Worm (Caenorhabditis elegans) whole organism, young adult: ENCODE data around the gene T21B4.3.

ENCODE experiments used
- B0035.1 ChIP-seq: sonication (generic microtip); optimal IDR thresholded peaks from 2 replicates; lab custom pipeline; 2016; ENCODE audit warnings: missing genetic modification characterization, mild to moderate bottlenecking, missing compliant biosample characterization, missing genotype, missing genetic modification reagents
- D2030.7 ChIP-seq: fragments of 200-800 bp; sonication (Bioruptor generic); IDR thresholded peaks from 2 replicates; pipeline ENCODE4 v1.3.6; 2022; ENCODE audit warnings: missing genetic modification reagents, missing genetic modification characterization, missing compliant biosample characterization
- F22D6.2 ChIP-seq: sonication (generic microtip); optimal IDR thresholded peaks from 2 replicates; lab custom pipeline; 2016; ENCODE audit warnings: mild to moderate bottlenecking, missing genetic modification characterization, missing compliant biosample characterization
- F23B12.7 ChIP-seq: sonication (generic microtip); optimal IDR thresholded peaks from 2 replicates; lab custom pipeline; 2017; ENCODE audit warnings: missing genetic modification characterization, mild to moderate bottlenecking, missing compliant biosample characterization, antibody characterized with exemption, moderate library complexity; ENCODE audit not compliant: insufficient read depth
- F37B4.10 ChIP-seq: fragments of 200-800 bp; sonication (Bioruptor generic); IDR thresholded peaks from 2 replicates; pipeline ENCODE4 v1.3.6; 2022; ENCODE audit warnings: missing genetic modification characterization, missing compliant biosample characterization
- F39B2.1 ChIP-seq: fragments of 200-800 bp; sonication (Bioruptor generic); IDR thresholded peaks from 2 replicates; pipeline ENCODE4 v1.3.6; 2022; ENCODE audit warnings: missing genetic modification reagents, missing genetic modification characterization, missing compliant biosample characterization
- F55B11.4 ChIP-seq: sonication (generic microtip); optimal IDR thresholded peaks from 2 replicates; lab custom pipeline; 2016; ENCODE audit warnings: missing compliant biosample characterization, missing genetic modification characterization, borderline replicate concordance; ENCODE audit not compliant: insufficient read depth
- F57A8.1 ChIP-seq: fragments of 200-800 bp; sonication (Bioruptor generic); optimal IDR thresholded peaks from 2 replicates; lab custom pipeline; 2018; ENCODE audit warnings: mild to moderate bottlenecking, missing genetic modification characterization, moderate library complexity, missing compliant biosample characterization
- F57C9.4 ChIP-seq: sonication (generic microtip); optimal IDR thresholded peaks from 2 replicates; lab custom pipeline; 2017; ENCODE audit warnings: mild to moderate bottlenecking, missing genetic modification characterization, missing compliant biosample characterization
- K11D2.4 ChIP-seq: fragments of 200-800 bp; sonication (Bioruptor generic); IDR thresholded peaks from 2 replicates; pipeline ENCODE4 v1.3.6; 2022; ENCODE audit warnings: missing genetic modification reagents, missing genetic modification characterization, missing compliant biosample characterization
- T07F8.4 ChIP-seq: sonication (generic microtip); optimal IDR thresholded peaks from 2 replicates; lab custom pipeline; 2016; ENCODE audit warnings: mild to moderate bottlenecking, missing genetic modification characterization, moderate library complexity, missing compliant biosample characterization
- T26A5.8 ChIP-seq: sonication (generic microtip); optimal IDR thresholded peaks from 2 replicates; lab custom pipeline; 2016; ENCODE audit warnings: missing genetic modification characterization, missing compliant biosample characterization
- Y79H2A.3 ChIP-seq: fragments of 200-800 bp; sonication (Bioruptor generic); conservative IDR thresholded peaks from 2 replicates; pipeline ENCODE4 v1.3.6; 2022; ENCODE audit warnings: missing genetic modification reagents, missing genetic modification characterization, missing compliant biosample characterization
- ZK185.1 ChIP-seq: sonication (generic microtip); optimal IDR thresholded peaks from 2 replicates; lab custom pipeline; 2016; ENCODE audit warnings: mild to moderate bottlenecking, missing genetic modification characterization, missing compliant biosample characterization; ENCODE audit not compliant: poor library complexity, severe bottlenecking
- ama-1 ChIP-seq, 3 experiments: fragments of 150-350 bp in 1 of 3; sonication (generic microtip) in 2 of 3; optimal IDR thresholded peaks; 2 replicates each; lab custom pipeline; 2014 to 2018; ENCODE audit warnings: missing biosample characterization in 2 of 3, missing genetic modification characterization in 2 of 3, missing genetic modification reagents in 2 of 3
- aptf-3 ChIP-seq: fragments of 200-800 bp; sonication (Bioruptor generic); IDR thresholded peaks from 2 replicates; pipeline ENCODE4 v1.3.6; 2022; ENCODE audit warnings: missing genetic modification characterization, missing compliant biosample characterization
- athp-1 ChIP-seq: sonication (generic microtip); optimal IDR thresholded peaks from 2 replicates; lab custom pipeline; 2017; ENCODE audit warnings: mild to moderate bottlenecking, missing genetic modification characterization, missing compliant biosample characterization
- attf-6 ChIP-seq: fragments of 200-800 bp; sonication (Bioruptor generic); IDR thresholded peaks from 2 replicates; pipeline ENCODE4 v1.3.6; 2022; ENCODE audit warnings: missing genetic modification reagents, missing genetic modification characterization, missing compliant biosample characterization
- ceh-27 ChIP-seq: fragments of 200-800 bp; sonication (Bioruptor generic); optimal IDR thresholded peaks from 2 replicates; lab custom pipeline; 2018; ENCODE audit warnings: mild to moderate bottlenecking, missing genetic modification characterization, moderate library complexity, missing compliant biosample characterization
- chd-7 ChIP-seq: sonication (generic microtip); optimal IDR thresholded peaks from 2 replicates; lab custom pipeline; 2016; ENCODE audit warnings: mild to moderate bottlenecking, missing genetic modification characterization, moderate library complexity, missing compliant biosample characterization
- die-1 ChIP-seq: sonication (generic microtip); optimal IDR thresholded peaks from 2 replicates; lab custom pipeline; 2016; ENCODE audit warnings: missing genotype, mild to moderate bottlenecking, missing genetic modification characterization, missing compliant biosample characterization
- dpff-1 ChIP-seq: sonication (generic microtip); optimal IDR thresholded peaks from 2 replicates; lab custom pipeline; 2017; ENCODE audit warnings: mild to moderate bottlenecking, missing genetic modification characterization, missing compliant biosample characterization
- dpl-1 ChIP-seq: fragments of 150-350 bp; optimal IDR thresholded peaks from 2 replicates; lab custom pipeline; 2014; ENCODE audit warnings: missing biosample characterization, missing genetic modification reagents, missing genetic modification characterization
- efl-1 ChIP-seq: fragments of 150-350 bp; optimal IDR thresholded peaks from 2 replicates; lab custom pipeline; 2014; ENCODE audit warnings: missing biosample characterization, missing genetic modification reagents, missing genetic modification characterization
- ekl-4 ChIP-seq: fragments of 200-800 bp; sonication (Bioruptor generic); IDR thresholded peaks from 2 replicates; pipeline ENCODE4 v1.3.6; 2022; ENCODE audit warnings: missing genetic modification reagents, missing genetic modification characterization, missing compliant biosample characterization
- ets-4 ChIP-seq: fragments of 200-800 bp; sonication (Bioruptor generic); optimal IDR thresholded peaks from 2 replicates; lab custom pipeline; 2018; ENCODE audit warnings: mild to moderate bottlenecking, missing genetic modification characterization, missing compliant biosample characterization
- him-1 ChIP-seq: sonication (generic microtip); optimal IDR thresholded peaks from 2 replicates; lab custom pipeline; 2016; ENCODE audit warnings: missing genotype, missing genetic modification reagents, missing genetic modification characterization, missing compliant biosample characterization
- lin-26 ChIP-seq: fragments of 200-800 bp; sonication (Bioruptor generic); IDR thresholded peaks from 2 replicates; pipeline ENCODE4 v1.3.6; 2022; ENCODE audit warnings: missing genetic modification reagents, missing genetic modification characterization, missing compliant biosample characterization
- lin-35 ChIP-seq, 3 experiments: fragments of 150-350 bp in 2 of 3; sonication (generic microtip) in 1 of 3; optimal IDR thresholded peaks; 2 replicates each; lab custom pipeline; 2014 to 2018; ENCODE audit warnings: missing biosample characterization in 3 of 3, missing genetic modification characterization in 3 of 3, missing genetic modification reagents in 3 of 3
- lin-40 ChIP-seq: sonication (generic microtip); optimal IDR thresholded peaks from 2 replicates; lab custom pipeline; 2016; ENCODE audit warnings: missing genetic modification characterization, mild to moderate bottlenecking, missing compliant biosample characterization, missing genotype, missing genetic modification reagents
- lin-54 ChIP-seq: fragments of 200-800 bp; sonication (Bioruptor generic); optimal IDR thresholded peaks from 2 replicates; lab custom pipeline; 2018; ENCODE audit warnings: mild to moderate bottlenecking, missing genetic modification characterization, missing compliant biosample characterization
- lir-1 ChIP-seq: fragments of 200-800 bp; sonication (Bioruptor generic); conservative IDR thresholded peaks from 2 replicates; pipeline ENCODE4 v1.3.6; 2022; ENCODE audit warnings: missing genetic modification reagents, missing genetic modification characterization, missing compliant biosample characterization
- mes-4 ChIP-seq: sonication (generic microtip); optimal IDR thresholded peaks from 2 replicates; lab custom pipeline; 2016; ENCODE audit warnings: missing genotype, missing genetic modification characterization, missing compliant biosample characterization
- mxl-1 ChIP-seq: sonication (generic microtip); optimal IDR thresholded peaks from 2 replicates; lab custom pipeline; 2016; ENCODE audit warnings: missing genetic modification characterization, missing compliant biosample characterization
- nfya-1 ChIP-seq: sonication (generic microtip); optimal IDR thresholded peaks from 2 replicates; lab custom pipeline; 2017; ENCODE audit warnings: antibody characterized with exemption, missing compliant biosample characterization, missing genetic modification characterization, borderline replicate concordance; ENCODE audit not compliant: insufficient read depth
- nfya-2 ChIP-seq: fragments of 200-800 bp; sonication (Bioruptor generic); IDR thresholded peaks from 2 replicates; pipeline ENCODE4 v1.3.6; 2022; ENCODE audit warnings: missing genetic modification reagents, missing genetic modification characterization, missing compliant biosample characterization
- nhr-90 ChIP-seq: sonication (generic microtip); optimal IDR thresholded peaks from 2 replicates; lab custom pipeline; 2016; ENCODE audit warnings: missing genotype, mild to moderate bottlenecking, missing genetic modification characterization, missing compliant biosample characterization
- pha-4 ChIP-seq: fragments of 150-350 bp; sonication (generic microtip); optimal IDR thresholded peaks from 2 replicates; lab custom pipeline; 2014; ENCODE audit warnings: missing biosample characterization, missing genetic modification reagents, missing genetic modification characterization
- sdz-38 ChIP-seq: sonication (generic microtip); optimal IDR thresholded peaks from 2 replicates; lab custom pipeline; 2016; ENCODE audit warnings: missing genotype, missing genetic modification characterization, missing compliant biosample characterization
- sea-2 ChIP-seq: fragments of 200-800 bp; sonication (Bioruptor generic); IDR thresholded peaks from 2 replicates; pipeline ENCODE4 v1.3.6; 2022; ENCODE audit warnings: missing genetic modification characterization, missing compliant biosample characterization
- snpc-4 ChIP-seq, 5 experiments: fragments of 150-350 bp in 1 of 5; sonication (generic microtip) in 4 of 5; optimal IDR thresholded peaks; 2 replicates each; lab custom pipeline; 2014 to 2018; ENCODE audit warnings: missing genetic modification characterization in 5 of 5, missing biosample characterization in 3 of 5, antibody characterized with exemption in 2 of 5, mild to moderate bottlenecking in 2 of 5, missing compliant biosample characterization in 2 of 5, missing genotype in 2 of 5, moderate library complexity in 2 of 5, missing genetic modification reagents in 1 of 5
- sptf-2 ChIP-seq: fragments of 200-800 bp; sonication (Bioruptor generic); optimal IDR thresholded peaks from 2 replicates; lab custom pipeline; 2018; ENCODE audit warnings: mild to moderate bottlenecking, missing genetic modification characterization, missing compliant biosample characterization
- tlf-1 ChIP-seq: fragments of 200-800 bp; sonication (Bioruptor generic); optimal IDR thresholded peaks from 2 replicates; lab custom pipeline; 2018; ENCODE audit warnings: mild to moderate bottlenecking, missing genetic modification characterization, missing compliant biosample characterization
- unc-62 ChIP-seq: fragments of 150-350 bp; optimal IDR thresholded peaks from 2 replicates; lab custom pipeline; 2014; ENCODE audit warnings: missing biosample characterization, missing genetic modification reagents, missing genetic modification characterization
- zfh-2 ChIP-seq: fragments of 200-800 bp; sonication (Bioruptor generic); conservative IDR thresholded peaks from 2 replicates; pipeline ENCODE4 v1.3.6; 2022; ENCODE audit warnings: missing genetic modification reagents, missing genetic modification characterization, missing compliant biosample characterization
- ztf-18 ChIP-seq: sonication (generic microtip); optimal IDR thresholded peaks from 2 replicates; lab custom pipeline; 2016; ENCODE audit warnings: missing genotype, mild to moderate bottlenecking, missing genetic modification characterization, missing compliant biosample characterization
- ztf-22 ChIP-seq: fragments of 200-800 bp; sonication (Bioruptor generic); optimal IDR thresholded peaks from 2 replicates; lab custom pipeline; 2018; ENCODE audit warnings: mild to moderate bottlenecking, missing genetic modification characterization, moderate library complexity, missing compliant biosample characterization
- ztf-28 ChIP-seq: fragments of 200-800 bp; sonication (Bioruptor generic); IDR thresholded peaks from 2 replicates; pipeline ENCODE4 v1.3.6; 2022; ENCODE audit warnings: missing genetic modification reagents, missing genetic modification characterization, missing compliant biosample characterization

The T21B4.3 gene

DNA sequence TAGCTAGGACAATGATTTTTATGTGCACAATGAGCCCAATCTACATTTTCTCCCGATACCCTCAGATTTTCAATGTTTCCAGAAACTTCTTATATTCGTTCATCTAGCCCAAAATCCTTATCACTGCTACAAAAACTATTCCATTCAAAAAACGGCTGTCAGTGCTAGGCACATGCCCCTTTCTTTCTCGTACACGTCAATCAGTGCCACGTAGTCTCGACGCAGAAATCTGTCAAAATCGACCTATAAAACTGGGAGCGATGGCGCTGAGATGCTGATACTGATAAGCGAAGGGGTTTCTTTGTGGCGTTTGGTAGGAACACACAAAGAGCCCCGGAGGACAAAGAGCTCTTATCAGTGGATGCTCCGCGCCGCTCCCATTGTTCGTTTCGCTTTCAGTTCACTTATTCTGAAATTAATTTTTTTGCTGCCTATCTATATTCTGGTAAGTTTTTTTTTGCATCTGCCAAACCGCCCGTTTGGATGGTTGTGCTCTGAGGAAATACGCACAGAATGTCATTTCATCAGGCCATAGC, 22.0 kb upstream of the T21B4.3 start, which contains the start of gene srh-70:
Gene srh-70 (minus strand): TSS at position 51 of the 536 bp plus-strand sequence.
- no peak for TF ChIP-seq B0035.1
- TF ChIP-seq sea-2 = no peak
- no peak for TF ChIP-seq lin-35 (GFP tag; optimal IDR thresholded peaks at IDR 0.05; lab: Kevin White, UChicago)
- no peak for TF ChIP-seq dpl-1 (GFP tag; lab: Kevin White, UChicago)
- no peak for TF ChIP-seq F55B11.4 (tag; lab: Kevin White, UChicago)
- no peak for TF ChIP-seq T07F8.4 (tag; lab: Kevin White, UChicago)
- TF ChIP-seq chd-7 = peak; percentile 76
- TF ChIP-seq F57C9.4 = no peak
- no peak for TF ChIP-seq snpc-4 (GFP tag; optimal IDR thresholded peaks at IDR 0.05; lab: Kevin White, UChicago)
- peak in 2 of 4 experiments; percentile 22 to 29 for TF ChIP-seq snpc-4 (tag; optimal IDR thresholded peaks at IDR 0.05; lab: Kevin White, UChicago)
- TF ChIP-seq aptf-3 (GFP tag; lab: Robert Waterston, UW) = no peak
- TF ChIP-seq pha-4 (tag; lab: Kevin White, UChicago) = no peak
- peak; percentile 21 for TF ChIP-seq ets-4
- no peak for TF ChIP-seq ama-1 (optimal IDR thresholded peaks at IDR 0.05; lab: Kevin White, UChicago)
- TF ChIP-seq ama-1 (GFP tag; optimal IDR thresholded peaks at IDR 0.05; lab: Kevin White, UChicago) = no peak
- TF ChIP-seq lin-40 (tag; lab: Kevin White, UChicago) = peak; percentile 48
- peak; percentile 1 for TF ChIP-seq ztf-18
- no peak for TF ChIP-seq zfh-2 (GFP tag; lab: Robert Waterston, UW)
- TF ChIP-seq efl-1 (GFP tag; lab: Kevin White, UChicago) = no peak
- TF ChIP-seq ztf-22 (GFP tag; lab: Kevin White, UChicago) = peak; percentile 12
- no peak for TF ChIP-seq F22D6.2 (tag; lab: Kevin White, UChicago)
- no peak for TF ChIP-seq sdz-38 (tag; lab: Kevin White, UChicago)
- TF ChIP-seq T26A5.8 = no peak
- no peak for TF ChIP-seq die-1 (tag; lab: Kevin White, UChicago)
- peak; percentile 58 for TF ChIP-seq lin-54 (GFP tag; lab: Kevin White, UChicago)
- no peak for TF ChIP-seq mxl-1
- no peak for TF ChIP-seq sptf-2 (GFP tag; lab: Kevin White, UChicago)
- 0 out of 2 replicates have a peak, but pooled peaks have one; percentile 15 for TF ChIP-seq K11D2.4
- peak; percentile 79 for TF ChIP-seq tlf-1
- TF ChIP-seq lin-26 = no peak
- no peak for TF ChIP-seq nfya-1 (tag; lab: Kevin White, UChicago)
- no peak for TF ChIP-seq attf-6
- TF ChIP-seq him-1 (tag; lab: Kevin White, UChicago) = no peak
- TF ChIP-seq ceh-27 = no peak
- no peak for TF ChIP-seq mes-4 (tag; lab: Kevin White, UChicago)
- no peak for TF ChIP-seq athp-1 (tag; lab: Kevin White, UChicago)
- TF ChIP-seq ekl-4 = 0 out of 2 replicates have a peak, but pooled peaks have one; percentile 8
- no peak for TF ChIP-seq D2030.7
- TF ChIP-seq F39B2.1 (GFP tag; lab: Robert Waterston, UW) = no peak
- TF ChIP-seq F37B4.10 = no peak
- peak; percentile 46 for TF ChIP-seq ZK185.1
- no peak for TF ChIP-seq nfya-2 (GFP tag; lab: Robert Waterston, UW)
- peak; percentile 73 for TF ChIP-seq nhr-90 (tag; lab: Kevin White, UChicago)
- peak; percentile 99 for TF ChIP-seq unc-62 (GFP tag; lab: Kevin White, UChicago)
- peak; percentile 5 for TF ChIP-seq F23B12.7 (tag; lab: Kevin White, UChicago)
- TF ChIP-seq dpff-1 (tag; lab: Kevin White, UChicago) = no peak
- TF ChIP-seq lir-1 (GFP tag; lab: Robert Waterston, UW) = no peak
- no peak for TF ChIP-seq Y79H2A.3
- no peak for TF ChIP-seq ztf-28 (GFP tag; lab: Robert Waterston, UW)
- TF ChIP-seq F57A8.1 (GFP tag; lab: Kevin White, UChicago) = no peak
